Worm (Caenorhabditis elegans): ENCODE data around the gene R08C7.5.
A peak's percentile ranks its signal among the peaks of the same experiment; 100 is the strongest.

R08C7.5 gene

DNA sequence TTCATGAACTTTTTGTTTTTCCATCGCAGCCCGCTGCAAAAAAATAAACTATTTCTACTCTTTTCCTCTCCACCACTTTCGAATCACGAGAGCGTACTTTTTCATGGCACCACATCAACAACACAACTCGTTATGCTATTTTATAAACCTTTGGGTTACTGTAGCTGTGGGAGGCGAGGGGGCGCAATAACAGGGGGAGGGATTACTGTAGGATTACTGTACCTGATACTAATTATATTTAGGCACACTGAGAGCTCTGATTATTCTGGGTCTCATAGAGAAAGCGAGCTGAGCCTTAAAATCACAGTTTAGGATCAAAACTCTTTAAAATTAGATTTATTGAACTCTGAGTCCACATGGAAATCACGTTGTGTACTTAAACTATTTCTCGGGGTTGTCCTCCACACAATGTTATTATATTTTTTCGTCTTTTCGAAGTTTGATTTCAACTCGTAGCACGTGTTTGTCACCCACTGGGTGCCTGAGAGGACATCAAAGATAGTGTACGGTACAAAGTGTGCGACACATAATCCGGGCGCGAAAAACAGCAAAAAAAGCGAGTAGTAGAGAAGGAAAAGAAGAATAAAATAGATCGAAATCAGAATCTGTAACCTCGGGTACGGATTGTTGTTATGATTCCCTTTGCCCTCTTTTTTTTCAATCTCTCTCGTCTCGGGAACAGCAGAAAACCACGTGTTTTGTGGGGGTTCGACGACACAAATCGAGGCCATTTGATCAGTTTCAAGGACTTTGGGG is 42.6 kb downstream of the R08C7.5 start:
- TF ChIP-seq mep-1 (tag; optimal IDR thresholded peaks at IDR 0.05) (peak; percentile 45), nhr-71 (tag; optimal IDR thresholded peaks at IDR 0.05) (peak; percentile 77), nhr-12 (tag; optimal IDR thresholded peaks at IDR 0.05) (no peak), elt-3 (tag; optimal IDR thresholded peaks at IDR 0.05) (peak in 3 of 6 experiments; percentile 17 to 82 (median 33)), lin-39 (tag; optimal IDR thresholded peaks at IDR 0.05) (no peak), ztf-11 (tag; optimal IDR thresholded peaks at IDR 0.05) (no peak), nhr-77 (tag; optimal IDR thresholded peaks at IDR 0.05) (no peak), mef-2 (tag; optimal IDR thresholded peaks at IDR 0.05) (no peak), nhr-20 (tag; optimal IDR thresholded peaks at IDR 0.05) (peak; percentile 86), unc-130 (tag; optimal IDR thresholded peaks at IDR 0.05) (peak; percentile 3), pag-3 (tag; optimal IDR thresholded peaks at IDR 0.05; ENCODE audit: borderline replicate concordance, insufficient read depth) (peak; percentile 42), egl-13 (tag; optimal IDR thresholded peaks at IDR 0.05) (no peak), sup-37 (GFP tag; optimal IDR thresholded peaks at IDR 0.05) (no peak), nhr-85 (tag) (peak; percentile 98), unc-30 (tag; optimal IDR thresholded peaks at IDR 0.05) (no peak), ama-1 (optimal IDR thresholded peaks at IDR 0.05) (peak; percentile 36), nhr-237 (tag; optimal IDR thresholded peaks at IDR 0.05) (no peak), blmp-1 (tag; optimal IDR thresholded peaks at IDR 0.05) (peak; percentile 81), skn-1 (tag; optimal IDR thresholded peaks at IDR 0.05) (no peak), dpl-1 (GFP tag; optimal IDR thresholded peaks at IDR 0.05) (peak; percentile 7 to 36 (median 9)), nhr-28 (tag; optimal IDR thresholded peaks at IDR 0.05) (no peak), rnt-1 (tag; optimal IDR thresholded peaks at IDR 0.05) (peak; percentile 28), hpl-2 (GFP tag; optimal IDR thresholded peaks at IDR 0.05) (no peak), tlp-1 (tag; optimal IDR thresholded peaks at IDR 0.05) (no peak), fkh-10 (GFP tag; optimal IDR thresholded peaks at IDR 0.05) (no peak), elt-2 (tag; optimal IDR thresholded peaks at IDR 0.05) (peak; percentile 44), vab-15 (tag; optimal IDR thresholded peaks at IDR 0.05) (no peak), ztf-4 (tag; optimal IDR thresholded peaks at IDR 0.05) (peak; percentile 30), mdl-1 (tag; optimal IDR thresholded peaks at IDR 0.05) (peak in 1 of 2 experiments; percentile 89), tbx-2 (tag; optimal IDR thresholded peaks at IDR 0.05) (peak; percentile 25), unc-86 (tag; optimal IDR thresholded peaks at IDR 0.05) (no peak), lsy-2 (tag; optimal IDR thresholded peaks at IDR 0.05) (peak in 1 of 2 experiments; percentile 62), dsc-1 (tag; optimal IDR thresholded peaks at IDR 0.05) (no peak), C04F5.9 (tag; optimal IDR thresholded peaks at IDR 0.05) (peak; percentile 6), sptf-1 (tag; optimal IDR thresholded peaks at IDR 0.05) (no peak), nhr-11 (tag; optimal IDR thresholded peaks at IDR 0.05) (no peak), lin-13 (GFP tag; optimal IDR thresholded peaks at IDR 0.05) (peak; percentile 6), lin-14 (GFP tag; optimal IDR thresholded peaks at IDR 0.05) (peak; percentile 91), sox-4 (tag; optimal IDR thresholded peaks at IDR 0.05) (no peak), lin-35 (GFP tag; optimal IDR thresholded peaks at IDR 0.05) (peak; percentile 17 to 68), snu-23 (GFP tag; optimal IDR thresholded peaks at IDR 0.05) (peak; percentile 80), fkh-8 (tag; optimal IDR thresholded peaks at IDR 0.05) (no peak), xbp-1 (tag; optimal IDR thresholded peaks at IDR 0.05) (peak; percentile 19), nhr-90 (tag; optimal IDR thresholded peaks at IDR 0.05; ENCODE audit: poor library complexity) (peak; percentile 71), grh-1 (GFP tag; IDR thresholded peaks at IDR 0.05) (0 out of 2 replicates have a peak, but pooled peaks have one; percentile 29), ets-5 (GFP tag; IDR thresholded peaks at IDR 0.05) (no peak), efl-1 (optimal IDR thresholded peaks at IDR 0.05) (peak in 1 of 2 experiments; percentile 23), efl-1 (GFP tag; optimal IDR thresholded peaks at IDR 0.05 in 1 of 2) (peak; percentile 37 to 93), pax-3 (tag; optimal IDR thresholded peaks at IDR 0.05) (no peak), snpc-4 (tag; optimal IDR thresholded peaks at IDR 0.05) (no peak), nhr-19 (GFP tag; conservative IDR thresholded peaks at IDR 0.05) (peak; percentile 50), C16A3.4 (tag; optimal IDR thresholded peaks at IDR 0.05) (peak; percentile 54)

All from whole organism, L1 larva.